Fruit fly (Drosophila melanogaster): ENCODE data around the gene Ca-beta.

Gene Ca-beta

DNA sequence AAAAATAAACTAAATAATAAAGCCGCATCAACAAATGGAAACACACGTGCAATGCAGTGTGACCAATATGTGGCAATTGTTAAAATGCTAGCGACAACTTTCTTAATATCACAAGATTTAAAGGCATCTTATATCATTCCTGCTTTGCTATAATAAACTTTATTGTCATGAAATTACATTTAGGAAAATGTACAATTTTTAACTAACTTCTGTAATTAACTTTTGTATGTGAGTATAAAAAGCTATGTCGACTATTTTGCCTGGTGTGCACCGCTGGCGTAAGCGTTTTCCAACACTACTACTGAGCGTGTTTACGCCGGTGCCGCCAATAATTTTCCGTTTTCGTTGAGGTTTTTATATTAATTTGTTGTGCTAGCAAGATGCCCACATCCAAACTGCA, 79.8 kb downstream of the Ca-beta start, which contains the start of the genes Csl4 and Nup160 (continued):
- TF ChIP-seq CG3163 (GFP tag; optimal IDR thresholded peaks at IDR 0.05) (peak; percentile 35), CG8478 (optimal IDR thresholded peaks at IDR 0.05) (no peak), grau (tag; optimal IDR thresholded peaks at IDR 0.05) (peak; percentile 74), hkb (optimal IDR thresholded peaks at IDR 0.05) (no peak), hkb (GFP tag; IDR thresholded peaks at IDR 0.05) (peak; percentile 85), gem (tag; optimal IDR thresholded peaks at IDR 0.05) (no peak), Dfd (GFP tag; optimal IDR thresholded peaks at IDR 0.05) (no peak), crc (GFP tag; optimal IDR thresholded peaks at IDR 0.05) (peak; percentile 57), tna (GFP tag; IDR thresholded peaks at IDR 0.05; ENCODE audit: partially characterized antibody) (no peak), Scr (GFP tag; IDR thresholded peaks at IDR 0.05; ENCODE audit: partially characterized antibody) (peak; percentile 36), Oli (tag; optimal IDR thresholded peaks at IDR 0.05) (peak; percentile 51), Drgx (GFP tag; IDR thresholded peaks at IDR 0.05) (peak; percentile 71), CG13424 (tag; optimal IDR thresholded peaks at IDR 0.05) (peak; percentile 77), CG10366 (GFP tag; IDR thresholded peaks at IDR 0.05) (peak; percentile 76), ac (GFP tag; optimal IDR thresholded peaks at IDR 0.05) (no peak), nmo (GFP tag; optimal IDR thresholded peaks at IDR 0.05) (peak; percentile 77), CG11456 (GFP tag; IDR thresholded peaks at IDR 0.05) (peak; percentile 82), CG10543 (GFP tag; optimal IDR thresholded peaks at IDR 0.05) (peak; percentile 36), CG32772 (GFP tag; IDR thresholded peaks at IDR 0.05) (peak; percentile 64), CG13123 (GFP tag; optimal IDR thresholded peaks at IDR 0.05) (peak; percentile 74), CG13894 (tag; optimal IDR thresholded peaks at IDR 0.05) (no peak), abd-A (tag; optimal IDR thresholded peaks at IDR 0.05) (no peak), sens (GFP tag) (peak; percentile 98), Gug (GFP tag; IDR thresholded peaks at IDR 0.05) (peak; percentile 66; the same call in 2 of the 4 replicates), Asciz (GFP tag; optimal IDR thresholded peaks at IDR 0.05) (no peak), cg (GFP tag; optimal IDR thresholded peaks at IDR 0.05) (no peak), ranshi (GFP tag; IDR thresholded peaks at IDR 0.05) (peak; percentile 65; the same call in 1 of the 2 replicates), pho (GFP tag; optimal IDR thresholded peaks at IDR 0.05) (peak; percentile 85), slou (GFP tag; optimal IDR thresholded peaks at IDR 0.05) (peak; percentile 78), B-H2 (GFP tag; optimal IDR thresholded peaks at IDR 0.05) (peak; percentile 76), CG13287 (GFP tag; IDR thresholded peaks at IDR 0.05; ENCODE audit: partially characterized antibody) (peak; percentile 71), Doc3 (GFP tag; IDR thresholded peaks at IDR 0.05; ENCODE audit: partially characterized antibody) (no peak; the same call in 2 of the 3 replicates), Bgb (GFP tag; IDR thresholded peaks at IDR 0.05; ENCODE audit: partially characterized antibody) (no peak; the same call in 1 of the 2 replicates), Hr51 (GFP tag; optimal IDR thresholded peaks at IDR 0.05) (peak in 1 of 2 experiments; percentile 85), CG9797 (GFP tag; optimal IDR thresholded peaks at IDR 0.05) (peak; percentile 62), Sin3A (optimal IDR thresholded peaks at IDR 0.05) (peak; percentile 52)

dm6 chr2L:11121614-11122013, 81.7 kb downstream of the Ca-beta start, which contains the start of gene Dnaaf4:
Dnaaf4 (minus strand) TSS chr2L:11121714.
- peak; percentile 31 for TF ChIP-seq Med (GFP tag)
- TF ChIP-seq pfk (GFP tag; optimal IDR thresholded peaks at IDR 0.05) = no peak
- TF ChIP-seq nerfin-2 (GFP tag; IDR thresholded peaks at IDR 0.05; ENCODE audit: partially characterized antibody) = 0 out of 2 replicates have a peak, but pooled peaks have one; percentile 23
- TF ChIP-seq CG13775 (GFP tag; optimal IDR thresholded peaks at IDR 0.05) = no peak
- no peak for TF ChIP-seq Bgb (GFP tag; IDR thresholded peaks at IDR 0.05; ENCODE audit: partially characterized antibody)
- no peak for TF ChIP-seq CG17385 (GFP tag; optimal IDR thresholded peaks at IDR 0.05)
- TF ChIP-seq CG4730 (GFP tag; IDR thresholded peaks at IDR 0.05) = no peak
- TF ChIP-seq Bdp1 (GFP tag; optimal IDR thresholded peaks at IDR 0.05) = no peak
- no peak for TF ChIP-seq slbo (GFP tag; IDR thresholded peaks at IDR 0.05)
- TF ChIP-seq ttk (GFP tag; IDR thresholded peaks at IDR 0.05) = 0 out of 2 replicates have a peak, but pooled peaks have one; percentile 12
